Fruit fly (Drosophila melanogaster): ENCODE measurements around the gene CG14785.

The CG14785 gene

DNA sequence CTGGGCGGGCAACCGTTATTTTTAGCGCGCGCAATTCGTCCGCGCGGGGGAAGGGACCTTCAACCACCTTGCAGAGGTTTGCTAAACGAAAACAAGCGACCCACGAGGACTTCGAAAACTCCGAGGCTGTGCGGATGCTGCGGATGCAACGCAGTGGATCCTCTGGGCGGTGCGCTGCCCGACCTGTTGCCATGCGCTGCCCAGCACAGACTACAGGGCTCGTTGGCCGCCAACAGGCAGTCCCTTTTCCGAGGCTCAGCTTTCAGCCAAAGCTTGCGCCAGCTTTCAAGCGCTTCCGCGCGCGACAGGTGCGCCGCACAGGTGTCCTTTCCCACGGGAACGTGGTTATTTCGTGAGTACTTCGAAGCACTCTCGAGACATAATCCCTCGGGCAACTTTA is 19.6 kb upstream of the CG14785 start:
- TF ChIP-seq sage (GFP tag; optimal IDR thresholded peaks at IDR 0.05) (no peak), woc (GFP tag; optimal IDR thresholded peaks at IDR 0.05) (no peak), dmrt93B (GFP tag; optimal IDR thresholded peaks at IDR 0.05) (no peak), Hr78 (GFP tag; optimal IDR thresholded peaks at IDR 0.05) (no peak), rgr (GFP tag; optimal IDR thresholded peaks at IDR 0.05) (no peak), Myc (optimal IDR thresholded peaks at IDR 0.05) (no peak), fru (GFP tag; optimal IDR thresholded peaks at IDR 0.05) (no peak), pan (optimal IDR thresholded peaks at IDR 0.05) (no peak), sv (GFP tag; optimal IDR thresholded peaks at IDR 0.05) (no peak), N (GFP tag; optimal IDR thresholded peaks at IDR 0.05) (no peak), jim (GFP tag; optimal IDR thresholded peaks at IDR 0.05) (no peak), Hnf4 (GFP tag; optimal IDR thresholded peaks at IDR 0.05) (no peak), usp (GFP tag; optimal IDR thresholded peaks at IDR 0.05) (no peak), OdsH (GFP tag; optimal IDR thresholded peaks at IDR 0.05) (no peak), Dfd (GFP tag; optimal IDR thresholded peaks at IDR 0.05) (no peak)

- TF ChIP-seq CG9705 (GFP tag; optimal IDR thresholded peaks at IDR 0.05) (no peak), tai (GFP tag; optimal IDR thresholded peaks at IDR 0.05) (no peak), usp (GFP tag; optimal IDR thresholded peaks at IDR 0.05) (no peak), Hr78 (GFP tag; optimal IDR thresholded peaks at IDR 0.05) (no peak), br (GFP tag; optimal IDR thresholded peaks at IDR 0.05) (no peak)
These were observed 15.4 kb upstream of the CG14785 start, which contains the start of gene CG14780 for dm6 chrX:1472222-1472621. TSS of gene CG14780 (plus strand) at chrX:1472522.

- no peak for TF ChIP-seq Rel (GFP tag; optimal IDR thresholded peaks at IDR 0.05)
- peak; percentile 19 for TF ChIP-seq Rel (tag; optimal IDR thresholded peaks at IDR 0.05)
- no peak for TF ChIP-seq CrebA (GFP tag; optimal IDR thresholded peaks at IDR 0.05; ENCODE audit: borderline replicate concordance)
- TF ChIP-seq br (GFP tag; optimal IDR thresholded peaks at IDR 0.05): peak; percentile 79
- peak; percentile 51 for TF ChIP-seq Sp1 (GFP tag; optimal IDR thresholded peaks at IDR 0.05)
- no peak for TF ChIP-seq Myc (optimal IDR thresholded peaks at IDR 0.05)
- peak; percentile 11 for TF ChIP-seq Hr83 (GFP tag; optimal IDR thresholded peaks at IDR 0.05; ENCODE audit: poor library complexity, severe bottlenecking)
- no peak for TF ChIP-seq Hnf4 (GFP tag; optimal IDR thresholded peaks at IDR 0.05)
- no peak for TF ChIP-seq tai (GFP tag; optimal IDR thresholded peaks at IDR 0.05)
- peak; percentile 71 for TF ChIP-seq sv (GFP tag; optimal IDR thresholded peaks at IDR 0.05)
- no peak for TF ChIP-seq lola (GFP tag; optimal IDR thresholded peaks at IDR 0.05)
- TF ChIP-seq HLH106 (tag; optimal IDR thresholded peaks at IDR 0.05): peak; percentile 49
- peak; percentile 75 for TF ChIP-seq fru (GFP tag; optimal IDR thresholded peaks at IDR 0.05)
- no peak for TF ChIP-seq usp (GFP tag; optimal IDR thresholded peaks at IDR 0.05)
- TF ChIP-seq h (GFP tag; optimal IDR thresholded peaks at IDR 0.05): peak; percentile 84
- no peak for TF ChIP-seq CG9705 (GFP tag; optimal IDR thresholded peaks at IDR 0.05)
- TF ChIP-seq psq (GFP tag; optimal IDR thresholded peaks at IDR 0.05): peak; percentile 58
- TF ChIP-seq OdsH (GFP tag; optimal IDR thresholded peaks at IDR 0.05): peak; percentile 75
- TF ChIP-seq Vsx2 (GFP tag; optimal IDR thresholded peaks at IDR 0.05; ENCODE audit: partially characterized antibody): no peak
- no peak for TF ChIP-seq pan (optimal IDR thresholded peaks at IDR 0.05)
- peak; percentile 74 for TF ChIP-seq ey (GFP tag; optimal IDR thresholded peaks at IDR 0.05)
- TF ChIP-seq rgr (GFP tag; optimal IDR thresholded peaks at IDR 0.05): peak; percentile 82
- TF ChIP-seq Jra (GFP tag; optimal IDR thresholded peaks at IDR 0.05): no peak
- peak in 1 of 2 experiments; percentile 83 for TF ChIP-seq foxo (GFP tag; optimal IDR thresholded peaks at IDR 0.05)
- no peak for TF ChIP-seq brk (GFP tag; optimal IDR thresholded peaks at IDR 0.05)
- TF ChIP-seq Hr78 (GFP tag; optimal IDR thresholded peaks at IDR 0.05): no peak
- TF ChIP-seq woc (GFP tag; optimal IDR thresholded peaks at IDR 0.05): no peak
- TF ChIP-seq sage (GFP tag; optimal IDR thresholded peaks at IDR 0.05): no peak
- TF ChIP-seq dl (GFP tag; optimal IDR thresholded peaks at IDR 0.05; ENCODE audit: insufficient read depth in 1 of 2, partially characterized antibody in 2 of 2): no peak
- TF ChIP-seq GATAd (GFP tag; optimal IDR thresholded peaks at IDR 0.05): peak; percentile 39
- no peak for TF ChIP-seq Dfd (GFP tag; optimal IDR thresholded peaks at IDR 0.05)
- no peak for TF ChIP-seq dsf (GFP tag; optimal IDR thresholded peaks at IDR 0.05; ENCODE audit: borderline replicate concordance)
- no peak for TF ChIP-seq dmrt93B (GFP tag; optimal IDR thresholded peaks at IDR 0.05)
- no peak for TF ChIP-seq jim (GFP tag; optimal IDR thresholded peaks at IDR 0.05)
- no peak for TF ChIP-seq CG32264 (GFP tag; optimal IDR thresholded peaks at IDR 0.05)
- no peak for TF ChIP-seq Mio (GFP tag; optimal IDR thresholded peaks at IDR 0.05)
- TF ChIP-seq N (GFP tag; optimal IDR thresholded peaks at IDR 0.05): no peak
- no peak for TF ChIP-seq Abd-B (GFP tag; optimal IDR thresholded peaks at IDR 0.05)
- no peak for TF ChIP-seq Dif (GFP tag; optimal IDR thresholded peaks at IDR 0.05; ENCODE audit: partially characterized antibody)
These were observed 13.7 kb upstream of the CG14785 start, which contains the start of gene pck for dm6 chrX:1470562-1470961. TSS of gene pck (plus strand) at chrX:1470666.
